Worm (Caenorhabditis elegans) whole organism, midembryonic: ENCODE measurements around the gene Y56A3A.22.

ENCODE experiments used
- T22C8.4 ChIP-seq: fragments of 200-800 bp; sonication (Bioruptor generic); IDR thresholded peaks from 2 replicates; pipeline ENCODE4 v1.3.6; 2022; ENCODE audit warnings: missing genetic modification characterization, missing compliant biosample characterization
- cog-1 ChIP-seq: sonication (generic microtip); optimal IDR thresholded peaks from 2 replicates; lab custom pipeline; 2016; ENCODE audit warnings: missing genetic modification characterization, missing compliant biosample characterization
- flt-1 ChIP-seq: fragments of 200-800 bp; sonication (Bioruptor generic); IDR thresholded peaks from 2 replicates; pipeline ENCODE4 v1.3.6; 2022; ENCODE audit warnings: missing genetic modification characterization, missing compliant biosample characterization
- klf-2 ChIP-seq: fragments of 200-800 bp; sonication (Bioruptor generic); conservative IDR thresholded peaks from 2 replicates; pipeline ENCODE4 v1.3.6; 2022; ENCODE audit warnings: missing genetic modification reagents, missing genetic modification characterization, missing compliant biosample characterization
- med-1 ChIP-seq: sonication (generic microtip); optimal IDR thresholded peaks from 2 replicates; lab custom pipeline; 2017; ENCODE audit warnings: missing genetic modification characterization, mild to moderate bottlenecking, missing compliant biosample characterization, antibody characterized with exemption, missing genetic modification reagents; ENCODE audit not compliant: insufficient read depth
- ref-1 ChIP-seq: fragments of 200-800 bp; sonication (Bioruptor generic); conservative IDR thresholded peaks from 2 replicates; pipeline ENCODE4 v1.3.6; 2022; ENCODE audit warnings: missing genetic modification reagents, missing genetic modification characterization, missing compliant biosample characterization
- tab-1 ChIP-seq: fragments of 200-800 bp; sonication (Bioruptor generic); IDR thresholded peaks from 2 replicates; pipeline ENCODE4 v1.3.6; 2022; ENCODE audit warnings: missing genetic modification characterization, missing compliant biosample characterization
- ztf-23 ChIP-seq: fragments of 200-800 bp; sonication (Bioruptor generic); IDR thresholded peaks from 2 replicates; pipeline ENCODE4 v1.3.6; 2022; ENCODE audit warnings: missing genetic modification reagents, missing genetic modification characterization, missing compliant biosample characterization
- ztf-29 ChIP-seq: fragments of 200-800 bp; sonication (Bioruptor generic); IDR thresholded peaks from 2 replicates; pipeline ENCODE4 v1.3.6; 2022; ENCODE audit warnings: missing genetic modification reagents, missing genetic modification characterization, missing compliant biosample characterization

Y56A3A.22 gene

ce11 chrIII:11936668-11937276 is 15.3 kb downstream of the Y56A3A.22 start:
- TF ChIP-seq klf-2 (peak; percentile 15; the same call in 1 of the 2 replicates), med-1 (GFP tag; lab: Kevin White, UChicago) (no peak)

DNA sequence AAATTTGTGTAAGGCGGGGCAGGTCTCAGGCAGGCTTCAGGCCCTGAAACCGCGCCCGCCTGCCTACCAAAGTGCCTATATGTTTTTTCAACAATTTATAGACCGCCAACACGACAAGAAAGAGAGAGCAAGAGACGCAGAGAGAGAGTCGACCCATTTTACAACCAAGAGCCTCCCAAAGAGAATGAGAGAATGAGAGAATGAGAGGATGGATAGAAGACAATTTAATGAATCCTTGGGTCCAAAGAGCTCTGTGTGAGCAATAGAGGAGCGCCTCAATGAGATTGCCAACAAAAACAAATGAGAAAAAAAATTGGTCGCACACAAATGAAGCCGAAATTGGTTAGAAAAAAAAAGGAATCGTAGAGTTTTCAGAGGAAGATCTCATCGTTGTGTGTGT is 16.4 kb downstream of the Y56A3A.22 start:
- no peak for TF ChIP-seq cog-1 (tag; lab: Kevin White, UChicago)
- TF ChIP-seq flt-1 (GFP tag; lab: Robert Waterston, UW), result no peak
- no peak for TF ChIP-seq tab-1 (GFP tag; lab: Robert Waterston, UW)

DNA sequence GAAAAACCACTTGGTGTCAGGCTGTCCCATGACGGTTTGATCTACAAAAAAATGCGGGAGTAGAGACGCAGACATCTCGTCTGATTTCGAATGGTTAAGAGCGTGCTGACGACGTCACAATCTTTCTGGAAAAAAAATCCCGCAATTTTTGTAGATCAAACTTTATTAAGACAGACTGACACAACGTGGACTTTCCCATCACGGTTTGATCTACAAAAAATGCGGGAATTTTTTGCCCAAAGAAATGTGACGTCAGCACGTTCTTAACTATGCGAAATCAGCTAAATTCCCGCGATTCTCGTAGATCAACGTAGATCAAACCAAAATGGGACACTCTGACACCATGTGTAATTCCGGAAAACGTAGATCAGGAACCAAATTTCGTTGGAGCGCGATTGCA is 17.0 kb downstream of the Y56A3A.22 start:
- TF ChIP-seq ref-1 (no peak), ztf-23 (GFP tag; lab: Robert Waterston, UW) (no peak), cog-1 (tag; lab: Kevin White, UChicago) (no peak), ztf-29 (GFP tag; lab: Robert Waterston, UW) (no peak), tab-1 (GFP tag; lab: Robert Waterston, UW) (no peak), T22C8.4 (GFP tag; lab: Robert Waterston, UW) (no peak), med-1 (GFP tag; lab: Kevin White, UChicago) (no peak), flt-1 (GFP tag; lab: Robert Waterston, UW) (no peak), klf-2 (no peak)

ce11 chrIII:11942664-11943063 is 21.2 kb downstream of the Y56A3A.22 start:
- TF ChIP-seq cog-1 (tag; lab: Kevin White, UChicago) (peak; percentile 50), klf-2 (no peak)

- TF ChIP-seq T22C8.4 (GFP tag; lab: Robert Waterston, UW) (peak; percentile 62), flt-1 (GFP tag; lab: Robert Waterston, UW) (peak; percentile 76), ref-1 (no peak), cog-1 (tag; lab: Kevin White, UChicago) (peak; percentile 10), klf-2 (peak; percentile 54; the same call in 1 of the 2 replicates), med-1 (GFP tag; lab: Kevin White, UChicago) (no peak), ztf-23 (GFP tag; lab: Robert Waterston, UW) (0 out of 2 replicates have a peak, but pooled peaks have one; percentile 32), tab-1 (GFP tag; lab: Robert Waterston, UW) (no peak), ztf-29 (GFP tag; lab: Robert Waterston, UW) (peak; percentile 22; the same call in 1 of the 2 replicates)
Observed at ce11 chrIII:11946062-11946749, 24.7 kb downstream of the Y56A3A.22 start.

DNA sequence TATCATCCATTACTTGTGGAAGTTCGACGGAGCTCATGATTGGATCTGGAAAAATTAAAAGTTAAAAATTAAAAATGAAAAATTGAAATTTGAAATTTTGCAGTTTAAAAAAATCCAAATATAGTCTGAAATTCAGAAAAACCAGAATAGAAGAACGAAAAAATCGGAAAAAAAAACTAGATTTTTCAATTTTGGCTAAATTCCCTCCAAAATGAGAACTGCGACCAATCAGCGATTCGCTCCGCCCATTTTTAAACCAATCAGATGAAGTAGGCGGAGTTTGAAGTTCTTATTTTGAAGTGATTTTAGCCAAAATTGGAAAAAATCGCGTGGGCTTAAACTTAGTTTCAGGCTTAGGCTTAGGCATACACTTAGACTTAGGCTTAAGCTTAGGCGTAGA is 25.5 kb downstream of the Y56A3A.22 start, which contains the start of gene Y56A3A.7:
Y56A3A.7 (minus strand) TSS at position 47 of the 400 bp plus-strand sequence.
- TF ChIP-seq tab-1 (GFP tag; lab: Robert Waterston, UW), result no peak
- TF ChIP-seq cog-1 (tag; lab: Kevin White, UChicago), result no peak
- no peak for TF ChIP-seq flt-1 (GFP tag; lab: Robert Waterston, UW)
- TF ChIP-seq ref-1, result no peak
- no peak for TF ChIP-seq med-1 (GFP tag; lab: Kevin White, UChicago)
- no peak for TF ChIP-seq ztf-23 (GFP tag; lab: Robert Waterston, UW)
- no peak for TF ChIP-seq klf-2
- no peak for TF ChIP-seq T22C8.4 (GFP tag; lab: Robert Waterston, UW)

DNA sequence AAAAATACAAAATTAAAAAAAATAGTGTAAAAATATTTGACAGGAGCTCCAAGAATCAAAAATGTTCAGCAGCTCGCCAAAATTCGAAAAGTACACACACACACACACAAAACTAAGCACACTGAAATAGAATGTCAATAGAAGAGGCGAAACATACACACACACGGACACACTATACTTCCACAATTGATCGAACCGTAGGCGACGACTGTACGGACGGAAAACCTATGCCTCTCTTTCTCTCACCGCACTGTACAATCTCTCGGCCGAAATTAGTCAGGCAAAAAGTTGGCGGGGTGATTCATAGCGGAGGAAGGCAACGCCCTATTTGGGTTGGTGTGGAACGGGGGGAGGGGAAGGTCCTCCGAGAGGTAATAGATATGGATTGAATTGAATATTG is 26.0 kb downstream of the Y56A3A.22 start:
- TF ChIP-seq ztf-23 (GFP tag; lab: Robert Waterston, UW), result no peak
- TF ChIP-seq flt-1 (GFP tag; lab: Robert Waterston, UW), result no peak
- no peak for TF ChIP-seq T22C8.4 (GFP tag; lab: Robert Waterston, UW)
- no peak for TF ChIP-seq cog-1 (tag; lab: Kevin White, UChicago)
- TF ChIP-seq klf-2, result no peak
- no peak for TF ChIP-seq med-1 (GFP tag; lab: Kevin White, UChicago)
- no peak for TF ChIP-seq ztf-29 (GFP tag; lab: Robert Waterston, UW)
- no peak for TF ChIP-seq ref-1
- no peak for TF ChIP-seq tab-1 (GFP tag; lab: Robert Waterston, UW)

ce11 chrIII:11948437-11948836 is 26.9 kb downstream of the Y56A3A.22 start:
- no peak for TF ChIP-seq ref-1
- TF ChIP-seq ztf-23 (GFP tag; lab: Robert Waterston, UW), result no peak
- TF ChIP-seq T22C8.4 (GFP tag; lab: Robert Waterston, UW), result no peak
- TF ChIP-seq klf-2, result no peak
- no peak for TF ChIP-seq ztf-29 (GFP tag; lab: Robert Waterston, UW)
- TF ChIP-seq flt-1 (GFP tag; lab: Robert Waterston, UW), result no peak
- no peak for TF ChIP-seq med-1 (GFP tag; lab: Kevin White, UChicago)
- TF ChIP-seq tab-1 (GFP tag; lab: Robert Waterston, UW), result no peak
- TF ChIP-seq cog-1 (tag; lab: Kevin White, UChicago), result no peak

ce11 chrIII:11949276-11949879 is 27.9 kb downstream of the Y56A3A.22 start:
- TF ChIP-seq T22C8.4 (GFP tag; lab: Robert Waterston, UW) (no peak), ztf-23 (GFP tag; lab: Robert Waterston, UW) (no peak), med-1 (GFP tag; lab: Kevin White, UChicago) (no peak), tab-1 (GFP tag; lab: Robert Waterston, UW) (no peak), cog-1 (tag; lab: Kevin White, UChicago) (no peak), klf-2 (no peak), flt-1 (GFP tag; lab: Robert Waterston, UW) (no peak), ref-1 (no peak), ztf-29 (GFP tag; lab: Robert Waterston, UW) (no peak)
